Worm (Caenorhabditis elegans): ENCODE data around the gene clec-128.

Gene clec-128

ce11 chrII:3546381-3546931, 24.4 kb downstream of the clec-128 start, which contains the start of gene apd-3 (continued):
- TF ChIP-seq ztf-22 (GFP tag; optimal IDR thresholded peaks at IDR 0.05), result no peak
- no peak for TF ChIP-seq sptf-2 (GFP tag; optimal IDR thresholded peaks at IDR 0.05)
- TF ChIP-seq ccch-3 (GFP tag; optimal IDR thresholded peaks at IDR 0.05), result no peak
- no peak for TF ChIP-seq ztf-18 (tag; optimal IDR thresholded peaks at IDR 0.05)
- no peak for TF ChIP-seq attf-6 (GFP tag; IDR thresholded peaks at IDR 0.05)
- no peak for TF ChIP-seq tlf-1 (GFP tag; optimal IDR thresholded peaks at IDR 0.05)

DNA sequence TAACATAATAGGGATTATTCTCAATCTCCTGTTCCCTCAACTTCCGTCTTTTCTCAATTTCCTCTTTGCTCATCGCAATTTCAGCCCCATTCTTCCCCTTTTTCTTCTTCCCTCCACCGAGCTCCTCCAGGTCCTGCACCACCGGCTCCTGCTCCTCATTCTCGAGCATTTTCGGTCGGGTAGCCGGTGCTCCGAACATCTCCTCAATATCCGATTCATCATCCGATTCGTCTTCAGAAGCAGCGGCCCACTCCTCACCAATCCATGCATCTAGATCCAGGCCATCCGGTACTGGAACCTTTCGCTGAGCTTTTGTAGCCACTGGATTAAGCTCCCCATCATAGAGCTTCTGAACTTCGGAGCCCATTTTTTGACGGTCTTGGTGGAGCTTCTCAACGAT, 30.7 kb downstream of the clec-128 start:
- TF ChIP-seq zfh-2 (GFP tag; conservative IDR thresholded peaks at IDR 0.05) (peak; percentile 69), Y53G8AR.9 (GFP tag; conservative IDR thresholded peaks at IDR 0.05) (no peak), mcd-1 (GFP tag; IDR thresholded peaks at IDR 0.05) (0 out of 2 replicates have a peak, but pooled peaks have one; percentile 18), egrh-3 (GFP tag; IDR thresholded peaks at IDR 0.05) (peak; percentile 42; the same call in 1 of the 2 replicates), B0261.1 (tag; optimal IDR thresholded peaks at IDR 0.05) (no peak), attf-3 (GFP tag; conservative IDR thresholded peaks at IDR 0.05) (no peak), ceh-79 (tag; optimal IDR thresholded peaks at IDR 0.05) (no peak), Y56A3A.18 (GFP tag; IDR thresholded peaks at IDR 0.05) (no peak)

- 0 out of 2 replicates have a peak, but pooled peaks have one; percentile 53 for TF ChIP-seq cebp-2 (GFP tag; IDR thresholded peaks at IDR 0.05)
- TF ChIP-seq fkh-3 (tag; optimal IDR thresholded peaks at IDR 0.05), result no peak
- no peak for TF ChIP-seq lsl-1 (GFP tag; optimal IDR thresholded peaks at IDR 0.05)
- no peak for TF ChIP-seq snpc-3.4 (tag; optimal IDR thresholded peaks at IDR 0.05)
Measured at ce11 chrII:3528256-3528655, 42.6 kb downstream of the clec-128 start, which contains the start of gene ncs-6. Gene ncs-6 (minus strand): TSS chrII:3528516.

DNA sequence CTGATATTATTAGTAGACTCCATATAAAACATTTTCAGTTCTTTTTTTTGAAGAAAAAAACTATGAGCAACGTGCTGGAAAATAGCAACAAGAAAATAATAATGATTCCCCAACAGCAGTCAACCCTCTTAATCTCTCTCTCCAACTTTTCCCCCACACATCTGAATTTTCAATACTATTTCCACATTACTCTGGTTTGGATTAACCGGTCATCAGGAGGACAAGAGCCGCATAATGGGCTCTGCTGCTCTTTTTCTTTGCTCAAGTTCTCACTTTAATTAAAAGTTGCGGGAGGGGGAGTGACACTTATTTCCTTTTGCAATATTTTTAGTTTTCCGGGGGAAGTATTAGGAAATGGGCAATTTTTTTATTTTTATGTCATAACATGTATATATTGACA, 43.4 kb downstream of the clec-128 start:
- no peak for TF ChIP-seq K11D2.4 (GFP tag; IDR thresholded peaks at IDR 0.05)
- TF ChIP-seq tbp1 (GFP tag; optimal IDR thresholded peaks at IDR 0.05), result no peak
- TF ChIP-seq lin-35 (GFP tag; optimal IDR thresholded peaks at IDR 0.05), result no peak
- TF ChIP-seq F22D6.2 (tag; optimal IDR thresholded peaks at IDR 0.05), result no peak
- no peak for TF ChIP-seq Y67H2A.10 (GFP tag; conservative IDR thresholded peaks at IDR 0.05)
- TF ChIP-seq let-526 (GFP tag; IDR thresholded peaks at IDR 0.05), result no peak
- TF ChIP-seq dox-1 (GFP tag; IDR thresholded peaks at IDR 0.05), result no peak
- no peak for TF ChIP-seq ekl-4 (GFP tag; IDR thresholded peaks at IDR 0.05)
- no peak for TF ChIP-seq Y53G8AR.9 (GFP tag; conservative IDR thresholded peaks at IDR 0.05)
- no peak for TF ChIP-seq F10E7.11 (tag; optimal IDR thresholded peaks at IDR 0.05)
- no peak for TF ChIP-seq mel-28 (tag; optimal IDR thresholded peaks at IDR 0.05; ENCODE audit: borderline replicate concordance)
- no peak for TF ChIP-seq chd-7 (tag; optimal IDR thresholded peaks at IDR 0.05)
- TF ChIP-seq mes-4 (tag; optimal IDR thresholded peaks at IDR 0.05), result no peak
- TF ChIP-seq F23B12.7 (tag; optimal IDR thresholded peaks at IDR 0.05; ENCODE audit: insufficient read depth), result no peak
- no peak for TF ChIP-seq F52B5.7 (tag; optimal IDR thresholded peaks at IDR 0.05)
- no peak for TF ChIP-seq hmg-20 (GFP tag; IDR thresholded peaks at IDR 0.05)
- no peak for TF ChIP-seq hmg-1.2 (GFP tag; IDR thresholded peaks at IDR 0.05)
